Fruit fly (Drosophila melanogaster): ENCODE measurements around the gene AMPdeam.

The AMPdeam gene

dm6 chrX:13844317-13844886 is 1.3 kb downstream of the AMPdeam start:
- no peak for TF ChIP-seq toe (GFP tag; optimal IDR thresholded peaks at IDR 0.05)
- peak; percentile 81 to 85 for TF ChIP-seq cnc (optimal IDR thresholded peaks at IDR 0.05)
- TF ChIP-seq CG14711 (tag; optimal IDR thresholded peaks at IDR 0.05), result peak; percentile 11
- no peak for TF ChIP-seq Clk (GFP tag; optimal IDR thresholded peaks at IDR 0.05)
- TF ChIP-seq ovo (GFP tag; optimal IDR thresholded peaks at IDR 0.05), result peak; percentile 34
- TF ChIP-seq Crg-1 (GFP tag; optimal IDR thresholded peaks at IDR 0.05), result no peak
- TF ChIP-seq CG33017 (tag; optimal IDR thresholded peaks at IDR 0.05), result no peak
- TF ChIP-seq pad (GFP tag; optimal IDR thresholded peaks at IDR 0.05), result no peak
- no peak for TF ChIP-seq tj (GFP tag; optimal IDR thresholded peaks at IDR 0.05)
- TF ChIP-seq CG11617 (GFP tag; optimal IDR thresholded peaks at IDR 0.05), result no peak
- no peak for TF ChIP-seq Hr96 (GFP tag; optimal IDR thresholded peaks at IDR 0.05)
- peak; percentile 64 for TF ChIP-seq cic (GFP tag; optimal IDR thresholded peaks at IDR 0.05)
- peak; percentile 40 for TF ChIP-seq kay (GFP tag; ENCODE audit: borderline replicate concordance)
- peak; percentile 24 for TF ChIP-seq CG12768 (GFP tag; optimal IDR thresholded peaks at IDR 0.05)
- TF ChIP-seq CG7045 (GFP tag; optimal IDR thresholded peaks at IDR 0.05), result no peak
- peak; percentile 43 for TF ChIP-seq Mnt (GFP tag; optimal IDR thresholded peaks at IDR 0.05)
- TF ChIP-seq CG5204 (GFP tag; optimal IDR thresholded peaks at IDR 0.05), result no peak
- TF ChIP-seq CG1620 (GFP tag; optimal IDR thresholded peaks at IDR 0.05), result no peak
- TF ChIP-seq bab1 (GFP tag; optimal IDR thresholded peaks at IDR 0.05), result peak; percentile 23
- TF ChIP-seq CG7101 (tag; optimal IDR thresholded peaks at IDR 0.05), result peak; percentile 26

DNA sequence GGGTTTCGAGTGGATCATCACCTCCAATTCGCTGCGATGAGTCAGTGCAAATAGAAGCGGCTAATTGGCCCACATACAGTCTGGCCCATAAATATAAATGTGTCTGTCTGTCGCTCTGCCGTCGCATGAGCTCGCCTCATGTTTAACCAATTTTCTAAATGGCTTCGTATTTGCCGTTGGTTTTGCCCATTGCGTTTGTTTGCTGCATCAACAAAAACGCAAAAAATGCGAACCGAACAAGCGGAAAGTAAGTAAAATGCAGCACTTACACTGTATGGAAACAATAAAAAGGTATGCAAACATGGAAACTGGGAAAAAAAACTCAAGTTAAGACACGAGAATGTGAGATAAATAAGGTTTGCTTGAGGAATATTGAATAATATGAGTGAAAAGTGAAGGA is 2.2 kb downstream of the AMPdeam start:
- TF ChIP-seq Clk (GFP tag; optimal IDR thresholded peaks at IDR 0.05) (no peak), toe (GFP tag; optimal IDR thresholded peaks at IDR 0.05) (no peak), ovo (GFP tag; optimal IDR thresholded peaks at IDR 0.05) (no peak), tj (GFP tag; optimal IDR thresholded peaks at IDR 0.05) (peak; percentile 92), CG1620 (GFP tag; optimal IDR thresholded peaks at IDR 0.05) (no peak), CG12768 (GFP tag; optimal IDR thresholded peaks at IDR 0.05) (no peak), CG33017 (tag; optimal IDR thresholded peaks at IDR 0.05) (no peak), CG5204 (GFP tag; optimal IDR thresholded peaks at IDR 0.05) (no peak), bab1 (GFP tag; optimal IDR thresholded peaks at IDR 0.05) (peak; percentile 16)

- TF ChIP-seq CG11617 (GFP tag; optimal IDR thresholded peaks at IDR 0.05) (peak; percentile 19), CG33017 (tag; optimal IDR thresholded peaks at IDR 0.05) (peak; percentile 47), toe (GFP tag; optimal IDR thresholded peaks at IDR 0.05) (peak; percentile 19), cnc (optimal IDR thresholded peaks at IDR 0.05) (no peak), kay (GFP tag; ENCODE audit: borderline replicate concordance) (no peak), tj (GFP tag; optimal IDR thresholded peaks at IDR 0.05) (no peak), CG7045 (GFP tag; optimal IDR thresholded peaks at IDR 0.05) (no peak), Clk (GFP tag; optimal IDR thresholded peaks at IDR 0.05) (no peak), cic (GFP tag; optimal IDR thresholded peaks at IDR 0.05) (peak; percentile 55), ovo (GFP tag; optimal IDR thresholded peaks at IDR 0.05) (peak; percentile 24), CG12768 (GFP tag; optimal IDR thresholded peaks at IDR 0.05) (peak; percentile 67), Crg-1 (GFP tag; optimal IDR thresholded peaks at IDR 0.05) (no peak), CG14711 (tag; optimal IDR thresholded peaks at IDR 0.05) (peak; percentile 42), pad (GFP tag; optimal IDR thresholded peaks at IDR 0.05) (peak; percentile 29), CG5204 (GFP tag; optimal IDR thresholded peaks at IDR 0.05) (no peak), CG1620 (GFP tag; optimal IDR thresholded peaks at IDR 0.05) (no peak), bab1 (GFP tag; optimal IDR thresholded peaks at IDR 0.05) (peak; percentile 49), CG7101 (tag; optimal IDR thresholded peaks at IDR 0.05) (peak; percentile 65), Mnt (GFP tag; optimal IDR thresholded peaks at IDR 0.05) (peak; percentile 62), Hr96 (GFP tag; optimal IDR thresholded peaks at IDR 0.05) (no peak)
Observed at dm6 chrX:13840075-13840474, 5.6 kb downstream of the AMPdeam start.

DNA sequence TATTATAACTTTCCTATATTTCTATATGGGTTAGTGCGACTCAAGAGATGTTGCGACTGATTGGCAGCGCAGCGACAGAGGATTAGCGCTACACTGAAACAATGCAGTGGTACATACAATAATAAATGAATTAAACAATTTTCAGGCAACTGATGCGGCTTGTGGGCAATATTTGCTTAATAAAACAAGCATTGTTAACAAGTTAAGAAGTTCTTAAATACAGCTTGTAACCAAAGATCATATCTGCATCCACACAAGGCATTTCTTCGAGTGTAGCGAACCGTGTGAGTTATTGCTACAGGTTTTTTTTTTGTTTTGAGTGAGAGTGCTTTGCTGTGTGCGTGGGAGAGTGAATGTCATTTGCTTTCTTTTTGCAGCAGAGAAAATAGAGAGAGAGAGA is 6.8 kb downstream of the AMPdeam start:
- TF ChIP-seq Mnt (GFP tag; optimal IDR thresholded peaks at IDR 0.05) (peak; percentile 69), toe (GFP tag; optimal IDR thresholded peaks at IDR 0.05) (peak; percentile 66), cic (GFP tag; optimal IDR thresholded peaks at IDR 0.05) (peak; percentile 23), CG33017 (tag; optimal IDR thresholded peaks at IDR 0.05) (peak; percentile 62), Crg-1 (GFP tag; optimal IDR thresholded peaks at IDR 0.05) (peak; percentile 19), CG14711 (tag; optimal IDR thresholded peaks at IDR 0.05) (peak; percentile 84), Hr96 (GFP tag; optimal IDR thresholded peaks at IDR 0.05) (no peak), CG1620 (GFP tag; optimal IDR thresholded peaks at IDR 0.05) (peak; percentile 65), CG7101 (tag; optimal IDR thresholded peaks at IDR 0.05) (peak; percentile 81), Clk (GFP tag; optimal IDR thresholded peaks at IDR 0.05) (peak; percentile 73), kay (GFP tag; ENCODE audit: borderline replicate concordance) (no peak), pad (GFP tag; optimal IDR thresholded peaks at IDR 0.05) (peak; percentile 55), CG12768 (GFP tag; optimal IDR thresholded peaks at IDR 0.05) (peak; percentile 68), cnc (optimal IDR thresholded peaks at IDR 0.05) (no peak), CG7045 (GFP tag; optimal IDR thresholded peaks at IDR 0.05) (peak; percentile 77), ovo (GFP tag; optimal IDR thresholded peaks at IDR 0.05) (peak; percentile 20), bab1 (GFP tag; optimal IDR thresholded peaks at IDR 0.05) (peak; percentile 65), CG5204 (GFP tag; optimal IDR thresholded peaks at IDR 0.05) (peak; percentile 86), tj (GFP tag; optimal IDR thresholded peaks at IDR 0.05) (peak; percentile 68), CG11617 (GFP tag; optimal IDR thresholded peaks at IDR 0.05) (peak; percentile 79)

dm6 chrX:13838255-13838654 is 7.4 kb downstream of the AMPdeam start:
- no peak for TF ChIP-seq Clk (GFP tag; optimal IDR thresholded peaks at IDR 0.05)
- peak; percentile 54 for TF ChIP-seq CG14711 (tag; optimal IDR thresholded peaks at IDR 0.05)
- TF ChIP-seq CG12768 (GFP tag; optimal IDR thresholded peaks at IDR 0.05), result no peak
- peak; percentile 73 for TF ChIP-seq CG7101 (tag; optimal IDR thresholded peaks at IDR 0.05)
- TF ChIP-seq cic (GFP tag; optimal IDR thresholded peaks at IDR 0.05), result no peak
- peak; percentile 25 for TF ChIP-seq CG33017 (tag; optimal IDR thresholded peaks at IDR 0.05)
- TF ChIP-seq CG7045 (GFP tag; optimal IDR thresholded peaks at IDR 0.05), result no peak
- TF ChIP-seq tj (GFP tag; optimal IDR thresholded peaks at IDR 0.05), result peak; percentile 27
- TF ChIP-seq ovo (GFP tag; optimal IDR thresholded peaks at IDR 0.05), result no peak
- peak; percentile 67 for TF ChIP-seq bab1 (GFP tag; optimal IDR thresholded peaks at IDR 0.05)
- no peak for TF ChIP-seq kay (GFP tag; ENCODE audit: borderline replicate concordance)
- TF ChIP-seq CG11617 (GFP tag; optimal IDR thresholded peaks at IDR 0.05), result peak; percentile 4
- TF ChIP-seq Crg-1 (GFP tag; optimal IDR thresholded peaks at IDR 0.05), result no peak
